Worm (Caenorhabditis elegans): ENCODE results near the gene pxd-1.

DNA sequence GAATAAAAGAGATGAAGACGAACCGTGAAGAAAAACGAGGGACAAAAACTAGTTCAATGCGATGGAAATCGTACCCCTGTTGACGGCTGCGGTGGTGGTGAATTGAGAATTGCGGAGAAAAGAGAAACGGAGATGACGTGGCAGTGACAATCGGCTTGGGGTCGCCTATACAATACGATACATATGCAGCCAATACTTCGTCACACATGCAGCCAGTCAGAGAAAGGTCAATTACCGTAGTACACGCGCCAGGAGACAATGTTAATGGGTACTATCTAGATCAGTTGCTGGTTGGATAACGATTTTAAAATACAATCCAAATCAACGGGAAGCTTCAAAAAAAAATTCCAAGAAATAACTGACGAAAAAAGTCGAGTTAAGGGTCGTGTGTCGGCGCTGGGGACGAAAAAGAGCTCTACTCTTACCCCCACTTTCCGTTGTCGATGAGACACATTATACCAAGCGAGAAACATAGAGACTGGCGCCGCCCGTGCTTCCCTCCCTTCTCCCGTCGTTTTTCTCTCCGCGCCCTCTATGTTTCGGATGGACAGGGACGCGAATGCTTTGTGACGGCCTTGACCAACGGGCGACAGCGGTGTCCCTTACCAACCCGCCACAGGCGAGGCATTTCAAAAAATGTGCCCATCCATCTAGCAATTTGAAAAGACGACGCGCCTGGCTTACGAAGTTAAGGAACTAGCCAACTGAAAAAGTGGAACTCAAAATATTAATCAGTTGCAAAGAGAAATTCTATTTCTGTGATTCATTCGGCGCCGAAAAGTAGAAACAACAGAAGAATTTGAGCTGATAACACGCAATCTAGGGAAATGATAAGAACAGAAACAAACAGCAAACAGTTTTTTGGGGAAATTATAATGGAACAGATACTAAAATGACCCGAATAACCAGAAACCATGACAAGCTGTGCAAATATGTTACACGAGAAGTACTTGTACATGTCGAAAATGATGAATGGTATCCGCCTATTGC, 12.9 kb downstream of the pxd-1 start:
- TF ChIP-seq dpl-1 (GFP tag; optimal IDR thresholded peaks at IDR 0.05) (peak; percentile 6), skn-1 (tag; optimal IDR thresholded peaks at IDR 0.05) (no peak), lin-1 (GFP tag; IDR thresholded peaks at IDR 0.05) (no peak), nhr-102 (tag; optimal IDR thresholded peaks at IDR 0.05) (no peak), aly-2 (tag; optimal IDR thresholded peaks at IDR 0.05) (no peak), nhr-237 (tag; optimal IDR thresholded peaks at IDR 0.05) (no peak), ceh-82 (tag; optimal IDR thresholded peaks at IDR 0.05) (no peak), fkh-10 (GFP tag; optimal IDR thresholded peaks at IDR 0.05) (no peak), daf-16 (GFP tag; optimal IDR thresholded peaks at IDR 0.05) (no peak), daf-16 (tag; optimal IDR thresholded peaks at IDR 0.05) (peak; percentile 52), lin-38 (GFP tag; IDR thresholded peaks at IDR 0.05) (no peak), F37D6.2 (tag; optimal IDR thresholded peaks at IDR 0.05) (no peak), D1046.2 (GFP tag; IDR thresholded peaks at IDR 0.05) (no peak)
